Worm (Caenorhabditis elegans) whole organism, L2 larva: ENCODE results near the gene F44E2.9.
A peak's percentile ranks its signal among the peaks of the same experiment; 100 is the strongest.

Experiments used
- C34F6.9 ChIP-seq: fragments of 150-350 bp; optimal IDR thresholded peaks from 2 replicates; lab custom pipeline; 2014; ENCODE audit warnings: missing biosample characterization, missing genetic modification characterization
- F13H6.1 ChIP-seq: sonication (generic microtip); optimal IDR thresholded peaks from 2 replicates; lab custom pipeline; 2016; ENCODE audit warnings: missing genetic modification characterization, missing compliant biosample characterization
- R02D3.7 ChIP-seq: fragments of 150-350 bp; optimal IDR thresholded peaks from 2 replicates; lab custom pipeline; 2014; ENCODE audit warnings: missing biosample characterization, missing genetic modification characterization
- Y55F3AM.14 ChIP-seq: fragments of 200-800 bp; sonication (Bioruptor generic); optimal IDR thresholded peaks from 2 replicates; lab custom pipeline; 2018; ENCODE audit warnings: mild to moderate bottlenecking, missing genetic modification characterization, missing compliant biosample characterization
- ZK546.5 ChIP-seq: sonication (generic microtip); optimal IDR thresholded peaks from 2 replicates; lab custom pipeline; 2017; ENCODE audit warnings: missing biosample characterization, missing genetic modification characterization
- aly-2 ChIP-seq: fragments of 150-350 bp; optimal IDR thresholded peaks from 2 replicates; lab custom pipeline; 2014; ENCODE audit warnings: missing biosample characterization, missing genetic modification characterization
- ama-1 ChIP-seq: fragments of 150-350 bp; optimal IDR thresholded peaks from 2 replicates; lab custom pipeline; 2018; ENCODE audit warnings: inconsistent platforms
- blmp-1 ChIP-seq: sonication (generic microtip); optimal IDR thresholded peaks from 2 replicates; lab custom pipeline; 2017; ENCODE audit warnings: missing genetic modification characterization, mild to moderate bottlenecking, missing compliant biosample characterization, antibody characterized with exemption, moderate library complexity; ENCODE audit not compliant: insufficient read depth
- crh-2 ChIP-seq: sonication (generic microtip); optimal IDR thresholded peaks from 2 replicates; lab custom pipeline; 2017; ENCODE audit warnings: missing biosample characterization, missing genetic modification characterization
- egl-27 ChIP-seq: sonication (generic microtip); optimal IDR thresholded peaks from 3 replicates; lab custom pipeline; 2017; ENCODE audit warnings: missing biosample characterization, missing genetic modification reagents, missing genetic modification characterization
- fos-1 ChIP-seq: fragments of 150-350 bp; optimal IDR thresholded peaks from 2 replicates; lab custom pipeline; 2014; ENCODE audit warnings: missing biosample characterization, missing genetic modification characterization
- gmeb-1 ChIP-seq: fragments of 150-350 bp; optimal IDR thresholded peaks from 2 replicates; lab custom pipeline; 2014; ENCODE audit warnings: missing biosample characterization, missing genetic modification characterization
- lin-13 ChIP-seq: fragments of 150-350 bp; optimal IDR thresholded peaks from 2 replicates; lab custom pipeline; 2014; ENCODE audit warnings: missing biosample characterization, missing genetic modification reagents, missing genetic modification characterization
- lin-39 ChIP-seq: fragments of 150-350 bp; optimal IDR thresholded peaks from 2 replicates; lab custom pipeline; 2014; ENCODE audit warnings: missing biosample characterization, missing genetic modification reagents, missing genetic modification characterization
- lsy-2 ChIP-seq, 2 experiments: fragments of 150-350 bp in 1 of 2; sonication (generic microtip) in 1 of 2; optimal IDR thresholded peaks; 2 replicates each; lab custom pipeline; 2014 to 2017; ENCODE audit warnings: missing biosample characterization in 2 of 2, missing genetic modification characterization in 2 of 2
- mbf-1 ChIP-seq: sonication (generic microtip); optimal IDR thresholded peaks from 2 replicates; lab custom pipeline; 2017; ENCODE audit warnings: missing biosample characterization, missing genetic modification characterization
- mdl-1 ChIP-seq, 2 experiments: fragments of 150-350 bp in 1 of 2; sonication (generic microtip) in 1 of 2; optimal IDR thresholded peaks; 2 replicates each; lab custom pipeline; 2017; ENCODE audit warnings: missing biosample characterization in 2 of 2, missing genetic modification characterization in 2 of 2
- nhr-12 ChIP-seq: fragments of 150-350 bp; optimal IDR thresholded peaks from 2 replicates; lab custom pipeline; 2014; ENCODE audit warnings: missing biosample characterization, missing genetic modification characterization
- nhr-129 ChIP-seq: fragments of 150-350 bp; optimal IDR thresholded peaks from 2 replicates; lab custom pipeline; 2014; ENCODE audit warnings: missing biosample characterization, missing genetic modification characterization
- nhr-21 ChIP-seq: fragments of 150-350 bp; optimal IDR thresholded peaks from 2 replicates; lab custom pipeline; 2014; ENCODE audit warnings: missing biosample characterization, missing genetic modification characterization
- nhr-23 ChIP-seq: fragments of 150-350 bp; optimal IDR thresholded peaks from 2 replicates; lab custom pipeline; 2014; ENCODE audit warnings: missing biosample characterization, missing genetic modification reagents, missing genetic modification characterization
- nhr-25 ChIP-seq: fragments of 150-350 bp; sonication (generic microtip); optimal IDR thresholded peaks from 3 replicates; lab custom pipeline; 2014; ENCODE audit warnings: missing biosample characterization, missing genetic modification characterization
- nhr-6 ChIP-seq: fragments of 150-350 bp; optimal IDR thresholded peaks from 2 replicates; lab custom pipeline; 2014; ENCODE audit warnings: missing biosample characterization, missing genetic modification characterization
- nhr-77 ChIP-seq: fragments of 150-350 bp; optimal IDR thresholded peaks from 2 replicates; lab custom pipeline; 2014; ENCODE audit warnings: missing biosample characterization, missing genetic modification characterization
- peb-1 ChIP-seq: fragments of 150-350 bp; optimal IDR thresholded peaks from 2 replicates; lab custom pipeline; 2014; ENCODE audit warnings: missing biosample characterization, missing genetic modification characterization
- skn-1 ChIP-seq: sonication (generic microtip); optimal IDR thresholded peaks from 2 replicates; lab custom pipeline; 2017; ENCODE audit warnings: missing biosample characterization, missing genetic modification characterization
- sma-3 ChIP-seq: sonication (generic microtip); optimal IDR thresholded peaks from 2 replicates; lab custom pipeline; 2016; ENCODE audit warnings: missing genetic modification reagents, missing genetic modification characterization, missing compliant biosample characterization
- sma-9 ChIP-seq, 2 experiments: fragments of 150-350 bp in 1 of 2; sonication (generic microtip) in 1 of 2; optimal IDR thresholded peaks; 2 replicates each; lab custom pipeline; 2014 to 2016; ENCODE audit warnings: missing genetic modification characterization in 2 of 2, mild to moderate bottlenecking in 1 of 2, missing biosample characterization in 1 of 2, missing compliant biosample characterization in 1 of 2, missing genetic modification reagents in 1 of 2, moderate library complexity in 1 of 2
- snpc-4 ChIP-seq: fragments of 150-350 bp; optimal IDR thresholded peaks from 2 replicates; lab custom pipeline; 2014; ENCODE audit warnings: missing biosample characterization, missing genetic modification characterization
- unc-55 ChIP-seq: fragments of 150-350 bp; sonication (generic microtip); optimal IDR thresholded peaks from 3 replicates; lab custom pipeline; 2014; ENCODE audit warnings: missing biosample characterization, missing genetic modification reagents, missing genetic modification characterization
- unc-62 ChIP-seq: fragments of 150-350 bp; optimal IDR thresholded peaks from 2 replicates; lab custom pipeline; 2014; ENCODE audit warnings: missing biosample characterization, missing genetic modification reagents, missing genetic modification characterization
- zag-1 ChIP-seq: fragments of 150-350 bp; optimal IDR thresholded peaks from 2 replicates; lab custom pipeline; 2014; ENCODE audit warnings: missing biosample characterization, missing genetic modification characterization
- ztf-1 ChIP-seq: fragments of 200-800 bp; sonication (Bioruptor generic); conservative IDR thresholded peaks from 2 replicates; pipeline ENCODE4 v1.3.6; 2022; ENCODE audit warnings: missing genetic modification characterization, missing compliant biosample characterization

F44E2.9 gene

DNA sequence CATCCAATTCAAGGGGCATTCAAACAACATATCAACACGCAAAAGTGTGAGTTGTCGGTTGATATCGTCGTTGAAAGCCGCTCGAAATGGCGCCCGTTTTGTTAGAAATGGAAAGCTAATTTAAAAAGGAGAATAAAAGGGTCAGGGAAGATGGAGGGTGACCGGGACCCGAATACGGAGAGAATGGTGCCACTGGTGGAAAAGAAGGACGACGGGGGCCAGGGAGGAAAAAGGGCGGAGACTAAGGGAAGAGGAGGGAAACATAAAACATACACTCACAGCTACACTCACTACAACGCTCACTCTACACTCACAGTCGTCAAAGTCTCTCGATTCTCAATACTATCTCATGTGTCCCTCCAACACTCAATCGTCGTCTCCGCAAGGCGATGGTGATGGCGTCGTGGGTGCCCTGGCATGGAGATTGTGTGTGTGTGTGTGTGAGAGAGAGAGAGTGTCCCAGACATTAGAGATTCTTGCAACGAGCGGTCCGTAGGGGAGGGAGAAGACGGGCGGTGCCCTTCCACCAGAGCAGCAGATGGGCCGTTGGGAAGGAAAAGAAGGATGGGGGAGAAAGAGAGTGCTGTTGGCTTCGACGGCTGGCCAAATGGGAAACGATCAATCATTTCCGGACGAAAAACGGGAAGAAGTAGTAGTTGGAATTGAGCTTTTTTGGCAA, 23.8 kb upstream of the F44E2.9 start (continued):
- TF ChIP-seq blmp-1 (tag; lab: Kevin White, UChicago) (peak; percentile 11), zag-1 (peak; percentile 95), nhr-12 (tag; lab: Kevin White, UChicago) (no peak), peb-1 (tag; lab: Kevin White, UChicago) (no peak), Y55F3AM.14 (peak; percentile 20), unc-55 (peak; percentile 87), C34F6.9 (peak; percentile 90), aly-2 (tag; lab: Kevin White, UChicago) (no peak), ama-1 (lab: Kevin White, UChicago) (peak; percentile 92), sma-3 (GFP tag; lab: Kevin White, UChicago) (no peak), skn-1 (tag; lab: Kevin White, UChicago) (no peak), nhr-21 (tag; lab: Kevin White, UChicago) (peak; percentile 20), gmeb-1 (no peak), ZK546.5 (tag; lab: Kevin White, UChicago) (no peak), nhr-23 (tag; lab: Kevin White, UChicago) (no peak), lin-39 (tag; lab: Kevin White, UChicago) (peak; percentile 95), unc-62 (GFP tag; lab: Kevin White, UChicago) (no peak), crh-2 (tag; lab: Kevin White, UChicago) (peak; percentile 68), lsy-2 (tag; optimal IDR thresholded peaks at IDR 0.05; lab: Kevin White, UChicago) (peak; percentile 70 to 86), mbf-1 (no peak), snpc-4 (no peak)

DNA sequence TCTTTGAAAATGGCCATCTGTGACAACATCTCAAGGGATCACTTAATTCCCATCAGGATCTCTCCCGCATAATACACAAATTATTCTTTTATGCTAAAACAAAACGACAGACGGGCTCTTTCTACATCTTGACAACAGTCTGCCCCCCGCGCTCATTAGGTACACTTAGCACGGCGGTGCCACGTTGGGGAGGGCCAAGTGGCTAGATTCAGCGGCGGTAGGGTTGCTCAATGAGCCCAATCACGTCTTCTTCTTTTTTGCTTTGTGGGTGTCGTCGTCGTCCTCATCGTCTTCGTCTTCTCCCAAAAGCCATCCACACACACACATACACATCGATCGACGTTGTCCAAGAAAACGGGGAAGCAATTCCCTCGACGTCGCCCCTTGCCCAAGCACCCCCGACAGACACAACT, 22.7 kb upstream of the F44E2.9 start:
- TF ChIP-seq R02D3.7 (tag; lab: Kevin White, UChicago) = no peak
- no peak for TF ChIP-seq nhr-12 (tag; lab: Kevin White, UChicago)
- no peak for TF ChIP-seq snpc-4
- TF ChIP-seq crh-2 (tag; lab: Kevin White, UChicago) = peak; percentile 18
- no peak for TF ChIP-seq nhr-129 (tag; lab: Kevin White, UChicago)
- peak; percentile 55 for TF ChIP-seq zag-1
- TF ChIP-seq lin-39 (tag; lab: Kevin White, UChicago) = peak; percentile 34
- TF ChIP-seq mbf-1 = no peak
- TF ChIP-seq unc-55 = peak; percentile 15
- no peak for TF ChIP-seq fos-1
- TF ChIP-seq F13H6.1 = no peak
- 0 out of 2 replicates have a peak, but pooled peaks have one; percentile 43 for TF ChIP-seq ztf-1 (GFP tag; lab: Robert Waterston, UW)
- peak; percentile 37 for TF ChIP-seq Y55F3AM.14
- no peak for TF ChIP-seq nhr-21 (tag; lab: Kevin White, UChicago)
- TF ChIP-seq aly-2 (tag; lab: Kevin White, UChicago) = no peak

- no peak for TF ChIP-seq nhr-23 (tag; lab: Kevin White, UChicago)
- no peak for TF ChIP-seq nhr-6 (tag; lab: Kevin White, UChicago)
- TF ChIP-seq fos-1 = no peak
Measured at ce11 chrIII:8869663-8870062, 19.3 kb upstream of the F44E2.9 start.

ce11 chrIII:8867922-8868655, 17.8 kb upstream of the F44E2.9 start:
- TF ChIP-seq C34F6.9 = peak; percentile 24
- TF ChIP-seq skn-1 (tag; lab: Kevin White, UChicago) = peak; percentile 25
- no peak for TF ChIP-seq mdl-1 (tag; optimal IDR thresholded peaks at IDR 0.05; lab: Kevin White, UChicago)
- TF ChIP-seq fos-1 = peak; percentile 96
- TF ChIP-seq blmp-1 (tag; lab: Kevin White, UChicago) = peak; percentile 59
- TF ChIP-seq nhr-77 (tag; lab: Kevin White, UChicago) = no peak
- TF ChIP-seq lin-13 (GFP tag; lab: Kevin White, UChicago) = peak; percentile 3
- TF ChIP-seq lsy-2 (tag; optimal IDR thresholded peaks at IDR 0.05; lab: Kevin White, UChicago) = peak in 1 of 2 experiments; percentile 52
- TF ChIP-seq egl-27 = peak; percentile 31
- TF ChIP-seq ztf-1 (GFP tag; lab: Robert Waterston, UW) = no peak
- peak; percentile 78 for TF ChIP-seq ama-1 (lab: Kevin White, UChicago)
- TF ChIP-seq nhr-25 = peak; percentile 45
- TF ChIP-seq sma-9 (GFP tag; optimal IDR thresholded peaks at IDR 0.05; lab: Kevin White, UChicago) = peak; percentile 83
- no peak for TF ChIP-seq sma-9 (tag; optimal IDR thresholded peaks at IDR 0.05; lab: Kevin White, UChicago)
- no peak for TF ChIP-seq zag-1
- peak; percentile 47 for TF ChIP-seq gmeb-1
- peak; percentile 78 for TF ChIP-seq crh-2 (tag; lab: Kevin White, UChicago)
- TF ChIP-seq nhr-21 (tag; lab: Kevin White, UChicago) = peak; percentile 51
- no peak for TF ChIP-seq mbf-1
- peak; percentile 72 for TF ChIP-seq sma-3 (GFP tag; lab: Kevin White, UChicago)
- TF ChIP-seq F13H6.1 = peak; percentile 11
- peak; percentile 45 for TF ChIP-seq nhr-129 (tag; lab: Kevin White, UChicago)
